Worm (Caenorhabditis elegans): ENCODE results near the gene npp-21.

Gene npp-21

ce11 chrII:7630052-7630451, 30.6 kb downstream of the npp-21 start:
- TF ChIP-seq nhr-11 (tag; optimal IDR thresholded peaks at IDR 0.05) (no peak), unc-98 (GFP tag; IDR thresholded peaks at IDR 0.05) (no peak), snu-23 (GFP tag; optimal IDR thresholded peaks at IDR 0.05) (no peak), egl-13 (tag; optimal IDR thresholded peaks at IDR 0.05) (no peak), ztf-4 (tag; optimal IDR thresholded peaks at IDR 0.05) (no peak), ceh-88 (GFP tag; IDR thresholded peaks at IDR 0.05) (no peak), nhr-85 (tag) (no peak), nhr-19 (GFP tag; conservative IDR thresholded peaks at IDR 0.05) (no peak), swsn-7 (tag; optimal IDR thresholded peaks at IDR 0.05) (no peak), C34B4.2 (tag; optimal IDR thresholded peaks at IDR 0.05) (no peak), nhr-237 (tag; optimal IDR thresholded peaks at IDR 0.05) (no peak), grh-1 (GFP tag; IDR thresholded peaks at IDR 0.05) (no peak), unc-86 (tag; optimal IDR thresholded peaks at IDR 0.05) (no peak), xbp-1 (tag; optimal IDR thresholded peaks at IDR 0.05) (no peak), aha-1 (tag; optimal IDR thresholded peaks at IDR 0.05) (no peak), isw-1 (GFP tag; IDR thresholded peaks at IDR 0.05) (no peak), ceh-63 (GFP tag; optimal IDR thresholded peaks at IDR 0.05) (no peak), lin-39 (tag; optimal IDR thresholded peaks at IDR 0.05) (no peak), nhr-84 (tag; optimal IDR thresholded peaks at IDR 0.05) (no peak), lin-35 (GFP tag; optimal IDR thresholded peaks at IDR 0.05) (no peak)

- TF ChIP-seq tbx-2 (tag; optimal IDR thresholded peaks at IDR 0.05) (peak; percentile 37), ceh-63 (GFP tag; optimal IDR thresholded peaks at IDR 0.05) (no peak), zip-4 (GFP tag; optimal IDR thresholded peaks at IDR 0.05) (no peak), sup-37 (GFP tag; optimal IDR thresholded peaks at IDR 0.05) (no peak), nhr-71 (tag; optimal IDR thresholded peaks at IDR 0.05) (peak; percentile 49), ceh-8 (GFP tag; optimal IDR thresholded peaks at IDR 0.05) (no peak), lin-15B (tag; optimal IDR thresholded peaks at IDR 0.05) (no peak), dpl-1 (GFP tag; optimal IDR thresholded peaks at IDR 0.05) (no peak), nhr-12 (tag; optimal IDR thresholded peaks at IDR 0.05) (no peak), pag-3 (tag; optimal IDR thresholded peaks at IDR 0.05; ENCODE audit: borderline replicate concordance, insufficient read depth) (no peak), snpc-4 (tag; optimal IDR thresholded peaks at IDR 0.05) (no peak), nhr-11 (tag; optimal IDR thresholded peaks at IDR 0.05) (no peak), lir-3 (tag; optimal IDR thresholded peaks at IDR 0.05; ENCODE audit: poor library complexity) (no peak), snu-23 (GFP tag; optimal IDR thresholded peaks at IDR 0.05) (peak; percentile 23), fkh-10 (GFP tag; optimal IDR thresholded peaks at IDR 0.05) (no peak), fkh-4 (tag; optimal IDR thresholded peaks at IDR 0.05; ENCODE audit: borderline replicate concordance) (no peak), nhr-20 (tag; optimal IDR thresholded peaks at IDR 0.05) (peak; percentile 30), zag-1 (tag; optimal IDR thresholded peaks at IDR 0.05) (no peak), C04F5.9 (tag; optimal IDR thresholded peaks at IDR 0.05) (no peak), mep-1 (tag; optimal IDR thresholded peaks at IDR 0.05) (peak; percentile 7), F16B12.6 (tag; optimal IDR thresholded peaks at IDR 0.05) (no peak), mdl-1 (tag; optimal IDR thresholded peaks at IDR 0.05) (peak in 1 of 2 experiments; percentile 21), lin-14 (GFP tag; optimal IDR thresholded peaks at IDR 0.05) (peak; percentile 9), C16A3.4 (tag; optimal IDR thresholded peaks at IDR 0.05) (no peak), grh-1 (GFP tag; IDR thresholded peaks at IDR 0.05) (peak; percentile 62), mef-2 (tag; optimal IDR thresholded peaks at IDR 0.05) (no peak), sptf-1 (tag; optimal IDR thresholded peaks at IDR 0.05) (no peak), pax-3 (tag; optimal IDR thresholded peaks at IDR 0.05) (no peak), blmp-1 (tag; optimal IDR thresholded peaks at IDR 0.05) (peak; percentile 88), egl-27 (tag; optimal IDR thresholded peaks at IDR 0.05) (peak in 1 of 2 experiments; percentile 36), tlp-1 (tag; optimal IDR thresholded peaks at IDR 0.05) (no peak), unc-98 (GFP tag; IDR thresholded peaks at IDR 0.05) (no peak), nhr-19 (GFP tag; conservative IDR thresholded peaks at IDR 0.05) (peak; percentile 25; the same call in 1 of the 2 replicates), rnt-1 (tag; optimal IDR thresholded peaks at IDR 0.05) (no peak), ceh-90 (tag; optimal IDR thresholded peaks at IDR 0.05) (no peak), nhr-47 (tag; optimal IDR thresholded peaks at IDR 0.05) (no peak), alr-1 (tag; optimal IDR thresholded peaks at IDR 0.05; ENCODE audit: borderline replicate concordance) (no peak), lin-13 (GFP tag; optimal IDR thresholded peaks at IDR 0.05) (no peak)
Observed at ce11 chrII:7631171-7631570, 31.7 kb downstream of the npp-21 start.
